Fruit fly (Drosophila melanogaster): ENCODE data around the gene mRpS18A.

DNA sequence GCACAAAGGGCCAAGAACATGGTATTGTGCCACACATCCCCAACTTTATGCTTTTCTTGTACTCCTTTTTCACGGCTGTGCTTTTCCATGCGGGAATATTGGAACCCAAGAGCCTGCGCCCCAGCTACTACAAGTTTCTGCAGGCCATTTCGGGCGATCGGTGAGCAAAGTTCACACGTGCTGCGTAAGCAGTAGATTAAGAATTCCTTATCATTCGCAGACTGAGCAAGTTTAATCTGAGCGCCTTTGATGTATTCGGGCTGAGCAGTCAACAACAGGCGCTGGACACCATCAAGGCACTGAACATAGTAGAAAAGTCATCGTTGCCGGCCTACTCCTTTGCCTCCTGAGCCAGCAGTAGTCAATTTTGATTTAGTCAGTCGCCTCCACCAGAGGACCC, 41.6 kb downstream of the mRpS18A start:
- TF ChIP-seq CTCF (optimal IDR thresholded peaks at IDR 0.05) (no peak), CG8478 (optimal IDR thresholded peaks at IDR 0.05) (no peak)
